Worm (Caenorhabditis elegans) whole organism, midembryonic: ENCODE measurements around the gene C35B1.5.

ENCODE experiments used
- T22C8.4 ChIP-seq: fragments of 200-800 bp; sonication (Bioruptor generic); IDR thresholded peaks from 2 replicates; pipeline ENCODE4 v1.3.6; 2022; ENCODE audit warnings: missing genetic modification characterization, missing compliant biosample characterization
- cog-1 ChIP-seq: sonication (generic microtip); optimal IDR thresholded peaks from 2 replicates; lab custom pipeline; 2016; ENCODE audit warnings: missing genetic modification characterization, missing compliant biosample characterization
- flt-1 ChIP-seq: fragments of 200-800 bp; sonication (Bioruptor generic); IDR thresholded peaks from 2 replicates; pipeline ENCODE4 v1.3.6; 2022; ENCODE audit warnings: missing genetic modification characterization, missing compliant biosample characterization
- klf-2 ChIP-seq: fragments of 200-800 bp; sonication (Bioruptor generic); conservative IDR thresholded peaks from 2 replicates; pipeline ENCODE4 v1.3.6; 2022; ENCODE audit warnings: missing genetic modification reagents, missing genetic modification characterization, missing compliant biosample characterization
- med-1 ChIP-seq: sonication (generic microtip); optimal IDR thresholded peaks from 2 replicates; lab custom pipeline; 2017; ENCODE audit warnings: missing genetic modification characterization, mild to moderate bottlenecking, missing compliant biosample characterization, antibody characterized with exemption, missing genetic modification reagents; ENCODE audit not compliant: insufficient read depth
- ref-1 ChIP-seq: fragments of 200-800 bp; sonication (Bioruptor generic); conservative IDR thresholded peaks from 2 replicates; pipeline ENCODE4 v1.3.6; 2022; ENCODE audit warnings: missing genetic modification reagents, missing genetic modification characterization, missing compliant biosample characterization
- tab-1 ChIP-seq: fragments of 200-800 bp; sonication (Bioruptor generic); IDR thresholded peaks from 2 replicates; pipeline ENCODE4 v1.3.6; 2022; ENCODE audit warnings: missing genetic modification characterization, missing compliant biosample characterization
- ztf-23 ChIP-seq: fragments of 200-800 bp; sonication (Bioruptor generic); IDR thresholded peaks from 2 replicates; pipeline ENCODE4 v1.3.6; 2022; ENCODE audit warnings: missing genetic modification reagents, missing genetic modification characterization, missing compliant biosample characterization
- ztf-29 ChIP-seq: fragments of 200-800 bp; sonication (Bioruptor generic); IDR thresholded peaks from 2 replicates; pipeline ENCODE4 v1.3.6; 2022; ENCODE audit warnings: missing genetic modification reagents, missing genetic modification characterization, missing compliant biosample characterization

The C35B1.5 gene

DNA sequence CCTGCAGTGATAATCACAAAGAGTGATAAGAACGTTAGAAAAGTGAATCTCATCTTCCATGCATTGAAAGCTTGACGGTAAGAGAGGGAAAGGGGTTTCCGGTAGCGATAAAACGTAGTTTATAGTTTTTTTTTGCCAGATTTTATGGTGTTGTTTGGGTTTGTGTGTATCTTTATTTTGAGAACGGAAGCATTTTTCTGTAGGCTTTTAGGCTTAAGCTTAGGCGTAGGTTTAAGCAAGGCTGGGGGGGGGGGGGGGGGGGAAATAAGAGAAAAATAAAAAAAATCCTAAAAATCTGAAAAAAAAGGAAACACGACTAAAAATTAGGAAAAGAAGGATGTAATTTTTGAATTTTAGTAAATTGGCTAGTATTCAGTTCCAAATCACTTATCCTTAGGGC lies 5.1 kb downstream of the C35B1.5 start, which contains the start of gene C35B1.8:
Gene C35B1.8, minus strand, starts transcription at position 101 of the 400 bp plus-strand sequence.
- no peak for TF ChIP-seq ztf-23 (GFP tag; lab: Robert Waterston, UW)
- no peak for TF ChIP-seq T22C8.4
- TF ChIP-seq tab-1 (GFP tag; lab: Robert Waterston, UW), result no peak
- no peak for TF ChIP-seq med-1 (GFP tag; lab: Kevin White, UChicago)

DNA sequence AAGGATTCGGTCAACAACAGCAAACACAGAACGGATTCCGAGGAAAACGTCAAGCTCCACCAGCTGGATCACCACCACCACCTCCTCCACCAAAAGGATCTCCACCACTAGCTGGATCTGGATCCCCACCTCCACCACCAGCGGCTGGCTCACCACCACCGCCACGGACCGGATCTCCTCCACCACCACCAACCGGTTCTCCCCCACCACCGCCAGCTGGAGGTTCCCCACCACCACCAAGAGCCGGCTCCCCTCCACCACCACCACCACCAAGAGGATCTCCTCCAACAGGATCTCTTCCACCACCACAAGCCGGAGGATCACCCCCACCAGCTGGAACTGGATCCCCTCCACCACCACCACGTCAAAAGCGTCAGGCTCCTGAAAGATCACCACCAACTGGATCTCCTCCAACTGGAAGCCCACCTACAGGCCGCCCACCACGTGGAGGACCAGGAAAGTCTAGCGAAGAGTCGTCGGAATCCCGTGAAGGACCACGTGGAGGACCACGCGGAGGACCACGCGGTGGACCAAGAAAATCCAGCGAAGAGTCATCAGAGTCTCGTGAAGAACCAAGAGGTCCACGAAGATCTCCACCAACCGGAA lies 7.2 kb downstream of the C35B1.5 start:
- TF ChIP-seq T22C8.4 (no peak), klf-2 (GFP tag; lab: Robert Waterston, UW) (no peak), flt-1 (GFP tag; lab: Robert Waterston, UW) (0 out of 2 replicates have a peak, but pooled peaks have one; percentile 26), tab-1 (GFP tag; lab: Robert Waterston, UW) (0 out of 2 replicates have a peak, but pooled peaks have one; percentile 38)

DNA sequence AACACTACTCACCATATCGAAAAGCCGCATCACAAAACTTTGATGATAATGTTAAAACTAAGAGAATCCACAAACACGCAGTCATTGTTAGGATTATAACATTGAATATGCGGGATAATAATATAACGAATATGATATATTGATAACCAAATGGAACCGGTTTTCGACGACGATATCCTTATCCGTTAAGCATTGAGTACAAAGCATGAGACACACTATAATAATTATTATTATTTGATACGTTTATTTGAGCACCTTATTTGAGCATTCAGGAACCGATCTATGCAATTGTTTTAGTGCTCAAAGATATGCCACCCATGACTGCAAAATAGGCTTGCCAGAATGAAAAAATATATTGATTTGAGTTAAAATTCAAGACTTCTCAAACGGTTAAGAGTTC lies 9.4 kb downstream of the C35B1.5 start, which contains the start of gene W03D2.9:
Gene W03D2.9, minus strand, starts transcription at position 101 of the 400 bp plus-strand sequence.
- TF ChIP-seq ref-1 (GFP tag; lab: Robert Waterston, UW) (no peak), med-1 (GFP tag; lab: Kevin White, UChicago) (no peak)

DNA sequence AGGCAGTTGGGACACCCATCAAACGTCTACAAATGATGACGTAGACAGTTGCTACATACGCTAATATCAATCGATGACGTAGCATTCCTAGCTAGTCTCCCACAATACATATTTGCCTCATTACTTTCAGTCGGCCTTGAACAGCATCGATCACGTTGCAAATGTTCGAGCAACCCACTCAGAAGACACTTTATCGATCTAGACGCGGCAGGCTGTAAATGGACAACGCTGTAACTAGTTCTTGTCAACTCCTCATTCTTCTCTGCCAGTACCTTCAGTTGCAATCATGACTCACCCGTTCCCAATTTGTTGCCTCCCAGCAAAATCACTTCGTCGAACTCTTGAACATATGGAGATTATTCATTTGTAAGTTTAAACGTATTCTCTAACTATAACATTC lies 12.0 kb downstream of the C35B1.5 start, which contains the start of gene pqn-75:
Gene pqn-75, plus strand, starts transcription at position 301 of the 400 bp plus-strand sequence.
- TF ChIP-seq ztf-23 (GFP tag; lab: Robert Waterston, UW) (no peak), klf-2 (GFP tag; lab: Robert Waterston, UW) (no peak)

DNA sequence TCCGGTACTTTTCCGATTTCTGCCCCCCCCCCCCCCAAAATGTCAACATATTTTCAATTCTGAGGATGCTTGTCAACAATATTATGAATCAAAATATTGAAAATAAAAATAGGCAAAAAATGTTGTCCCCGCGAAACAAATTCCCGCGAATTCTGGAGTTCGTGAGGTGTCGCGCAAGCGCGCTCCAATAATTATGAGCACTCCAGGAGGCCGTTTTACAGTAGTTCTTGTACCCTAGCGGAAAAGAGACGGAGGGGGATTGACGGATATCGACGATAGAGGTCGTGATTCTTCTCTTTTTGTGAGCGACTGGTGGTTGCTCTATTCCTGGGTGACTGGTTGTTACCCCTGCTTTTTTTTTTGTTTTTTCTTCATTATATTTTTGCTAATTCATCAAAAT lies 13.2 kb downstream of the C35B1.5 start:
- TF ChIP-seq ztf-23 (GFP tag; lab: Robert Waterston, UW), result 0 out of 2 replicates have a peak, but pooled peaks have one; percentile 37
- no peak for TF ChIP-seq klf-2 (GFP tag; lab: Robert Waterston, UW)

DNA sequence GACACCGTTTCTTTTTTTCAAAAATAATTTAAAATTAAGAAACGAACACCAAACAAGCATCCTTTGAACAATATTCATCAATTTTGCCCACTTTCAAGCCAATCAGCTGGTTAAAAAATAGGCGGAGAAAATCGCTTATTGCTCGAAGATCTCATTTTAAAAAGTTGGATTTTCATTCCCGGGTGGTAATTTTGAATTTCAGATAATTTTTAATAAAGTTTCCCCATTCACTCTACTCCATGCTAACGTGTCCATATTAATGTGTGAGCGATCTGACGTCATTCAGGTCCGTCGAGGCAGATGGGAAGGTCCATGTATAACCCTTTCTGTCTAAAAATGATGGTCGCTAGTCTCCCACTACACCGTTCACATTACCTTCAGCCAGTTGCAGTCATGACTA lies 15.5 kb downstream of the C35B1.5 start, which contains the start of gene fbxb-55:
Gene fbxb-55, plus strand, starts transcription at position 301 of the 400 bp plus-strand sequence.
- TF ChIP-seq ref-1 (GFP tag; lab: Robert Waterston, UW) (no peak), ztf-29 (GFP tag; lab: Robert Waterston, UW) (no peak), flt-1 (GFP tag; lab: Robert Waterston, UW) (no peak), T22C8.4 (no peak), tab-1 (GFP tag; lab: Robert Waterston, UW) (no peak)

DNA sequence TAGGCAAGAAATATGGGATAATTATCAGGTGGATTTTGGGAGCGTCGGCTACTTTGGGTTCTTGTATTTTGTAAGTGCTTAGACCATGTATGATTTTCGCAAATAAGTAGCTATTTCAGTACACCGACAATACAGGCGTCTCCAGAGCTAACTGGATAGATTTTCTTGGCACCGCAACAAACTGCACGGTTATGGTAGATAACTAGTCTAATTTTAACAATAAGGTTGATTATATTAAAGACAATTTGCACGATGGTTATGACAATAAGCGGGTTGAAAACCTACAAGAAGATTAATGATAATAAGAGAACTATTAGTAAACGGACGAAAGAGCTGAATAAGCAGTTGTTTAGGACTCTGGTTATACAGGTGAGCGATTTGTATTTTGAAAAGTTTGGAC lies 16.7 kb downstream of the C35B1.5 start:
- TF ChIP-seq cog-1 (tag; lab: Kevin White, UChicago), result no peak

DNA sequence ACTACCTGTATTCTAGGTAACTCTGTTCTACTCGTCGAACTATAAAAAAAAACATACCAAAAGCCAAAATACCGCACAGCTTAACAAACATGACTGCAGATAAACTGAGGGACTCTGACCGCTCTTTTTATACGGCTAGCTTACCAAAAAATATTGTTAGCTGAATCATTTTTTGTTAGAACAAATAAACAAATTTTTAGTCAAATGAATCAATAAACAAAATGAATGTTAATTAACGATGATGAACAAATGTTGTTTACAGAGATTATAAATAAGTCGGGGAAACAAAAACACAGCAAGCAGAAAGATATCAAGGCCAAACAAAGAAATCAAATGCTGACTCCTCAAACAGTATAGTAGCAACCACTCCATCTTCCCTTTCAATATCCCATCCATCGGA lies 20.4 kb downstream of the C35B1.5 start, which contains the start of gene ilys-6:
Gene ilys-6, minus strand, starts transcription at position 101 of the 400 bp plus-strand sequence.
- TF ChIP-seq tab-1 (GFP tag; lab: Robert Waterston, UW) (no peak), med-1 (GFP tag; lab: Kevin White, UChicago) (no peak), ztf-23 (GFP tag; lab: Robert Waterston, UW) (no peak), klf-2 (GFP tag; lab: Robert Waterston, UW) (no peak), ref-1 (GFP tag; lab: Robert Waterston, UW) (no peak), flt-1 (GFP tag; lab: Robert Waterston, UW) (no peak), ztf-29 (GFP tag; lab: Robert Waterston, UW) (no peak), cog-1 (tag; lab: Kevin White, UChicago) (no peak), T22C8.4 (no peak)

DNA sequence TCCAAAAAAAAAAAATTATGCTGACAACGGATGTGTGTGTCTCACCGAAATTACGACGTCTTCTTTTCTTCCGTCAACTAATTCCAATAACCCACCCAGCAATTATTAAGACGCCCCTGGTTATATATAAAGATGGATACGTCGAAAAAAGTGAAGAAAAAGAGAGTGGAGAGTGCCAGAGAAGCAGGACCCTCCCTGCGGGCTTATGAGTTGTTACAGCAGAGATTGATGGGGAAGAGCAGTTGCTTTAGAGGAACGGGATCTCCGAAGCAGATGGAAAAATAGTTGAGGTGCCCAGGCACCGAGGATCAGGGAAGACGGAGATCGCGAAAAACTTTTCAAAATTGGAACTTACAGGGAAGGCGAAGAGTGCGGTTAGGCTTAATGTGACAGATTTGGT lies 28.7 kb downstream of the C35B1.5 start:
- no peak for TF ChIP-seq klf-2 (GFP tag; lab: Robert Waterston, UW)
- no peak for TF ChIP-seq ref-1 (GFP tag; lab: Robert Waterston, UW)
- no peak for TF ChIP-seq flt-1 (GFP tag; lab: Robert Waterston, UW)

DNA sequence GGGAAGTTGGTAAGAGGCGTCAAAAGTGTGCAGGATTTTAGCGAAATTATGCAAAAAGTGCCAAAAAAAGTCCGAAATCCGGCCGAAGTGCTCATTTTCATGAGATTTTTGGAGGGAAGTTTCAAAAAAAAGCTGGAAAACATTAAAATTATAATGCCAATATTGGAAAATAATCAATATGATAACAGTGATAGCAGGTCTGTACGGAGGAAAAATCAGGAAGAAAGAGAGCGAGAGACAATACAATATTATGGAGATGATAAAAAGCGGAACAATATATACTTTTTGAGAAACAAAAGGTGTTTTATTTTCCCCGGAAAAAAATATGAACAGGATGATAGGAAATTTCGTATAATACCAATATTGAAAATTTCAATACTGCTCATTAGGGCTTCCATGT lies 30.6 kb downstream of the C35B1.5 start:
- TF ChIP-seq klf-2 (GFP tag; lab: Robert Waterston, UW), result no peak
- TF ChIP-seq T22C8.4, result no peak
- TF ChIP-seq flt-1 (GFP tag; lab: Robert Waterston, UW), result no peak
- TF ChIP-seq tab-1 (GFP tag; lab: Robert Waterston, UW), result no peak
- no peak for TF ChIP-seq cog-1 (tag; lab: Kevin White, UChicago)
- no peak for TF ChIP-seq ref-1 (GFP tag; lab: Robert Waterston, UW)
- TF ChIP-seq med-1 (GFP tag; lab: Kevin White, UChicago), result no peak
- TF ChIP-seq ztf-23 (GFP tag; lab: Robert Waterston, UW), result no peak
- TF ChIP-seq ztf-29 (GFP tag; lab: Robert Waterston, UW), result no peak

DNA sequence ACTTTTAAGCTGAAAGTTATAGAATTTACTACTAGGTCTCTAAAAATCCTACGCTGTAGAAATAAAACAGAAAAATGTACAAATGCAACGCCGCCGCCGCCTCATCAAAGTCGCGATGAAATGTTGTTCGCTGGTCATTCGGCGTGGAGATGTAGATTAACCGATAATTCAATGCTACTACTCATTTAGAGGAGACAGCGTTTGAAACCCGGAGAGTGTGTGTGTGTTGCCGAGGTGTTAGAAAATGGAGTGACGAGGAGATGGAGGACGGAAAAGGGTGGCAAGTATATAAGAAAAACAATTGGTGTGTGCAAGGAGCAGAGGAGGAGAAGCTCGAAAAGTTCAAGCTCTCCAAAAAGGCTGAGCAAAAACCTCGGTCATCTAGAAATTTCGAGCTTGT lies 31.7 kb downstream of the C35B1.5 start:
- no peak for TF ChIP-seq klf-2 (GFP tag; lab: Robert Waterston, UW)
- TF ChIP-seq flt-1 (GFP tag; lab: Robert Waterston, UW), result 0 out of 2 replicates have a peak, but pooled peaks have one; percentile 25
- no peak for TF ChIP-seq T22C8.4
